Fruit fly (Drosophila melanogaster) whole organism, embryonic: ENCODE results near the gene Ankle2.
A peak's percentile ranks its signal among the peaks of the same experiment; 100 is the strongest.

Experiments
- Blimp-1 ChIP-seq: fragments of 200-800 bp; sonication (Bioruptor generic); optimal IDR thresholded peaks from 3 replicates; lab custom pipeline; 2018; ENCODE audit warnings: missing biosample characterization, missing genetic modification characterization, mild to moderate bottlenecking, moderate library complexity, missing genetic modification reagents
- CG10431 ChIP-seq: fragments of 200-800 bp; sonication (Bioruptor generic); optimal IDR thresholded peaks from 3 replicates; lab custom pipeline; 2018; ENCODE audit warnings: missing biosample characterization, mild to moderate bottlenecking, missing genetic modification characterization
- CG10979 ChIP-seq: fragments of 200-800 bp; sonication (Bioruptor generic); optimal IDR thresholded peaks from 2 replicates; lab custom pipeline; 2018; ENCODE audit warnings: missing biosample characterization, mild to moderate bottlenecking, missing genetic modification characterization, moderate library complexity
- CG11695 ChIP-seq: fragments of 200-800 bp; sonication (Bioruptor generic); IDR thresholded peaks from 3 replicates; pipeline ENCODE4 v1.3.6; 2022; ENCODE audit warnings: missing biosample characterization, missing genetic modification characterization
- CG12104 ChIP-seq: fragments of 200-800 bp; sonication (Bioruptor generic); optimal IDR thresholded peaks from 3 replicates; lab custom pipeline; 2016; ENCODE audit warnings: missing biosample characterization, missing genetic modification characterization
- CG12299 ChIP-seq: fragments of 200-800 bp; sonication (Bioruptor generic); optimal IDR thresholded peaks from 2 replicates; lab custom pipeline; 2018; ENCODE audit warnings: missing biosample characterization, mild to moderate bottlenecking, missing genetic modification characterization
- CG15269 ChIP-seq: fragments of 200-800 bp; sonication (Bioruptor generic); optimal IDR thresholded peaks from 2 replicates; lab custom pipeline; 2018; ENCODE audit warnings: missing biosample characterization, mild to moderate bottlenecking, missing genetic modification characterization, moderate library complexity
- CG16779 ChIP-seq: fragments of 200-800 bp; sonication (Bioruptor generic); IDR thresholded peaks from 2 replicates; pipeline ENCODE4 v1.3.6; 2022; ENCODE audit warnings: missing biosample characterization, missing genetic modification characterization
- CG17359 ChIP-seq: fragments of 200-800 bp; sonication (Bioruptor generic); optimal IDR thresholded peaks from 3 replicates; lab custom pipeline; 2018; ENCODE audit warnings: missing biosample characterization, mild to moderate bottlenecking, missing genetic modification characterization, moderate library complexity
- CG17568 ChIP-seq: fragments of 200-800 bp; sonication (Bioruptor generic); optimal IDR thresholded peaks from 2 replicates; lab custom pipeline; 2018; ENCODE audit warnings: missing biosample characterization, mild to moderate bottlenecking, missing genetic modification characterization, moderate library complexity
- CG2116 ChIP-seq: fragments of 200-800 bp; sonication (Bioruptor generic); optimal IDR thresholded peaks from 3 replicates; lab custom pipeline; 2018; ENCODE audit warnings: missing biosample characterization, mild to moderate bottlenecking, missing genetic modification characterization
- CG3065 ChIP-seq: fragments of 200-800 bp; sonication (Bioruptor generic); optimal IDR thresholded peaks from 2 replicates; lab custom pipeline; 2016; ENCODE audit warnings: missing biosample characterization, missing genetic modification characterization
- CG31441 ChIP-seq: fragments of 200-800 bp; sonication (Bioruptor generic); IDR thresholded peaks from 2 replicates; pipeline ENCODE4 v1.3.6; 2022; ENCODE audit warnings: missing biosample characterization, missing genetic modification characterization
- CG43689 ChIP-seq: fragments of 200-800 bp; sonication (Bioruptor generic); IDR thresholded peaks from 2 replicates; pipeline ENCODE4 v1.3.6; 2022; ENCODE audit warnings: missing biosample characterization, missing genetic modification characterization
- CG7745 ChIP-seq: fragments of 200-800 bp; sonication (Bioruptor generic); optimal IDR thresholded peaks from 2 replicates; lab custom pipeline; 2018; ENCODE audit warnings: missing biosample characterization, mild to moderate bottlenecking, missing genetic modification characterization, moderate library complexity
- CG8388 ChIP-seq: fragments of 200-800 bp; sonication (Bioruptor generic); optimal IDR thresholded peaks from 2 replicates; lab custom pipeline; 2019; ENCODE audit warnings: missing biosample characterization, mild to moderate bottlenecking, missing genetic modification characterization, moderate library complexity
- CG9727 ChIP-seq: fragments of 200-800 bp; sonication (Bioruptor generic); optimal IDR thresholded peaks from 3 replicates; lab custom pipeline; 2017; ENCODE audit warnings: missing biosample characterization, mild to moderate bottlenecking, missing genetic modification characterization
- CoRest ChIP-seq: fragments of 200-800 bp; sonication (Bioruptor generic); optimal IDR thresholded peaks from 3 replicates; lab custom pipeline; 2018; ENCODE audit warnings: missing biosample characterization, mild to moderate bottlenecking, missing genetic modification characterization, moderate library complexity
- Dad ChIP-seq: fragments of 200-800 bp; sonication (Bioruptor generic); optimal IDR thresholded peaks from 3 replicates; lab custom pipeline; 2016; ENCODE audit warnings: missing biosample characterization, missing genetic modification characterization
- Dip2 ChIP-seq: fragments of 200-800 bp; sonication (Bioruptor generic); IDR thresholded peaks from 2 replicates; pipeline ENCODE4 v1.3.6; 2022; ENCODE audit warnings: missing biosample characterization, missing genetic modification characterization
- Elba2 ChIP-seq: fragments of 200-800 bp; sonication (Bioruptor generic); optimal IDR thresholded peaks from 3 replicates; lab custom pipeline; 2016; ENCODE audit warnings: missing biosample characterization, missing genetic modification characterization
- Ets65A ChIP-seq: fragments of 200-800 bp; sonication (Bioruptor generic); peaks from one replicate; lab custom pipeline; 2016; ENCODE audit warnings: missing biosample characterization, missing genetic modification characterization
- Gsc ChIP-seq: fragments of 200-800 bp; sonication (Bioruptor generic); IDR thresholded peaks from 2 replicates; pipeline ENCODE4 v1.3.6; 2022; ENCODE audit warnings: missing biosample characterization, missing genetic modification characterization
- H2.0 ChIP-seq: fragments of 200-800 bp; sonication (Bioruptor generic); IDR thresholded peaks from 2 replicates; pipeline ENCODE4 v1.3.6; 2022; ENCODE audit warnings: missing biosample characterization, missing genetic modification characterization
- HHEX ChIP-seq: fragments of 200-800 bp; sonication (Bioruptor generic); optimal IDR thresholded peaks from 3 replicates; lab custom pipeline; 2017; ENCODE audit warnings: missing biosample characterization, mild to moderate bottlenecking, missing genetic modification characterization, missing genetic modification reagents
- Hmr ChIP-seq: fragments of 200-800 bp; sonication (Bioruptor generic); optimal IDR thresholded peaks from 3 replicates; lab custom pipeline; 2017; ENCODE audit warnings: mild to moderate bottlenecking, missing biosample characterization, missing genetic modification reagents, missing genetic modification characterization
- Lim3 ChIP-seq: fragments of 200-800 bp; sonication (Bioruptor generic); IDR thresholded peaks from 2 replicates; pipeline ENCODE4 v1.3.6; 2022; ENCODE audit warnings: missing biosample characterization, missing genetic modification characterization
- Med ChIP-seq: fragments of 200-800 bp; sonication (Bioruptor generic); peaks from one replicate; lab custom pipeline; 2016; ENCODE audit warnings: missing biosample characterization, missing genetic modification characterization, mild to moderate bottlenecking, inconsistent platforms, moderate library complexity
- Ravus ChIP-seq: fragments of 200-800 bp; sonication (Bioruptor generic); IDR thresholded peaks from 2 replicates; pipeline ENCODE4 v1.3.6; 2022; ENCODE audit warnings: missing biosample characterization, missing genetic modification characterization
- Rfx ChIP-seq: fragments of 200-800 bp; sonication (Bioruptor generic); IDR thresholded peaks from 2 replicates; pipeline ENCODE4 v1.3.6; 2022; ENCODE audit warnings: missing biosample characterization, missing genetic modification characterization
- Spps ChIP-seq: fragments of 200-800 bp; sonication (Bioruptor generic); optimal IDR thresholded peaks from 2 replicates; lab custom pipeline; 2018; ENCODE audit warnings: missing biosample characterization, mild to moderate bottlenecking, missing genetic modification characterization
- Xbp1 ChIP-seq: fragments of 200-800 bp; sonication (Bioruptor generic); optimal IDR thresholded peaks from 3 replicates; lab custom pipeline; 2016; ENCODE audit warnings: missing biosample characterization, mild to moderate bottlenecking, missing genetic modification characterization
- aop ChIP-seq: fragments of 200-800 bp; sonication (Bioruptor generic); IDR thresholded peaks from 2 replicates; pipeline ENCODE4 v1.3.6; 2022; ENCODE audit warnings: missing biosample characterization, missing genetic modification characterization
- btn ChIP-seq: fragments of 200-800 bp; sonication (Bioruptor generic); optimal IDR thresholded peaks from 2 replicates; lab custom pipeline; 2016; ENCODE audit warnings: missing biosample characterization, missing genetic modification characterization
- chm ChIP-seq: fragments of 200-800 bp; sonication (Bioruptor generic); IDR thresholded peaks from 2 replicates; pipeline ENCODE4 v1.3.6; 2022; ENCODE audit warnings: missing biosample characterization, missing genetic modification characterization
- ci ChIP-seq: fragments of 200-800 bp; sonication (Bioruptor generic); IDR thresholded peaks from 3 replicates; pipeline ENCODE4 v1.3.6; 2022; ENCODE audit warnings: missing biosample characterization, missing genetic modification characterization
- cwo ChIP-seq: fragments of 200-800 bp; sonication (Bioruptor generic); optimal IDR thresholded peaks from 3 replicates; lab custom pipeline; 2017; ENCODE audit warnings: missing biosample characterization, missing genetic modification characterization, mild to moderate bottlenecking, moderate library complexity, missing genetic modification reagents
- dimm ChIP-seq: fragments of 200-800 bp; sonication (Bioruptor generic); IDR thresholded peaks from 2 replicates; pipeline ENCODE4 v1.3.6; 2022; ENCODE audit warnings: missing biosample characterization, missing genetic modification characterization
- dm ChIP-seq: fragments of 200-800 bp; sonication (Bioruptor generic); optimal IDR thresholded peaks from 3 replicates; lab custom pipeline; 2016; ENCODE audit warnings: missing biosample characterization, missing genetic modification characterization
- en ChIP-seq: fragments of 200-800 bp; sonication (Bioruptor generic); optimal IDR thresholded peaks from 2 replicates; lab custom pipeline; 2016; ENCODE audit warnings: missing biosample characterization, missing genetic modification characterization
- ken ChIP-seq: fragments of 200-800 bp; sonication (Bioruptor generic); IDR thresholded peaks from 3 replicates; pipeline ENCODE4 v1.3.6; 2022; ENCODE audit warnings: missing biosample characterization, missing genetic modification characterization
- klu ChIP-seq: fragments of 200-800 bp; sonication (Bioruptor generic); IDR thresholded peaks from 2 replicates; pipeline ENCODE4 v1.3.6; 2022; ENCODE audit warnings: missing biosample characterization, missing genetic modification characterization
- lov ChIP-seq, 2 experiments: fragments of 200-800 bp in 1 of 2; fragments of >200 bp in 1 of 2; sonication (Bioruptor generic) in 1 of 2; IDR thresholded peaks in 1 of 2; optimal IDR thresholded peaks in 1 of 2; 2 replicates in 1 of 2; 3 replicates in 1 of 2; pipeline versions ENCODE4 v1.3.6 to Lab custom; 2017 to 2022; ENCODE audit warnings: missing biosample characterization in 1 of 2, missing genetic modification characterization in 1 of 2
- nom ChIP-seq: fragments of 200-800 bp; sonication (Bioruptor generic); optimal IDR thresholded peaks from 2 replicates; lab custom pipeline; 2017; ENCODE audit warnings: missing biosample characterization, missing genetic modification characterization, mild to moderate bottlenecking, moderate library complexity, missing genetic modification reagents
- stwl ChIP-seq: fragments of 200-800 bp; sonication (Bioruptor generic); optimal IDR thresholded peaks from 3 replicates; lab custom pipeline; 2018; ENCODE audit warnings: missing biosample characterization, mild to moderate bottlenecking, missing genetic modification characterization, moderate library complexity
- tgo ChIP-seq: fragments of 200-800 bp; sonication (Bioruptor generic); IDR thresholded peaks from 3 replicates; pipeline ENCODE4 v1.3.6; 2022; ENCODE audit warnings: missing biosample characterization, missing genetic modification characterization
- tin ChIP-seq: fragments of 200-800 bp; sonication (Bioruptor generic); optimal IDR thresholded peaks from 3 replicates; lab custom pipeline; 2016; ENCODE audit warnings: missing biosample characterization, missing genetic modification characterization
- unc-4 ChIP-seq: fragments of 200-800 bp; sonication (Bioruptor generic); IDR thresholded peaks from 2 replicates; pipeline ENCODE4 v1.3.6; 2022; ENCODE audit warnings: missing biosample characterization, missing genetic modification characterization; ENCODE audit not compliant: partially characterized antibody
- usp ChIP-seq: fragments of >200 bp; optimal IDR thresholded peaks from 2 replicates; lab custom pipeline; 2017; ENCODE audit warnings: missing biosample characterization, missing genetic modification characterization
- zen2 ChIP-seq: fragments of 200-800 bp; sonication (Bioruptor generic); IDR thresholded peaks from 3 replicates; pipeline ENCODE4 v1.3.6; 2022; ENCODE audit warnings: missing biosample characterization, missing genetic modification characterization; ENCODE audit not compliant: partially characterized antibody
- zf30C ChIP-seq: fragments of 200-800 bp; sonication (Bioruptor generic); optimal IDR thresholded peaks from 3 replicates; lab custom pipeline; 2018; ENCODE audit warnings: missing biosample characterization, mild to moderate bottlenecking, missing genetic modification characterization

The Ankle2 gene

dm6 chrX:17579782-17580451 is 888 bp upstream of the Ankle2 start, which contains the start of gene CG12991 (continued):
- TF ChIP-seq CG16779 (GFP tag; lab: Robert Waterston, UW), result no peak
- no peak for TF ChIP-seq unc-4 (GFP tag; lab: Robert Waterston, UW)
- TF ChIP-seq stwl, result no peak
- no peak for TF ChIP-seq Lim3
- TF ChIP-seq Rfx (GFP tag; lab: Robert Waterston, UW), result peak; percentile 45
- no peak for TF ChIP-seq CG12299
- no peak for TF ChIP-seq klu (GFP tag; lab: Robert Waterston, UW)
- TF ChIP-seq cwo (GFP tag; lab: Kevin White, UChicago), result no peak
- no peak for TF ChIP-seq Spps (tag; lab: Kevin White, UChicago)
- TF ChIP-seq dimm (GFP tag; lab: Robert Waterston, UW), result no peak
- TF ChIP-seq ci (GFP tag; lab: Robert Waterston, UW), result no peak
- no peak for TF ChIP-seq usp (GFP tag; lab: Kevin White, UChicago)
- TF ChIP-seq Dad (GFP tag; lab: Kevin White, UChicago), result no peak
- peak; percentile 62; the same call in 1 of the 2 replicates for TF ChIP-seq chm (GFP tag; lab: Robert Waterston, UW)
- TF ChIP-seq CoRest, result no peak
- TF ChIP-seq nom, result peak; percentile 39
- TF ChIP-seq lov (optimal IDR thresholded peaks at IDR 0.05; lab: Kevin White, UChicago), result no peak
- TF ChIP-seq lov (GFP tag; IDR thresholded peaks at IDR 0.05; lab: Robert Waterston, UW), result no peak
- TF ChIP-seq Ets65A (GFP tag; lab: Kevin White, UChicago), result no peak
- TF ChIP-seq btn (GFP tag; lab: Kevin White, UChicago), result no peak
- TF ChIP-seq Elba2, result no peak
- TF ChIP-seq dm (GFP tag; lab: Kevin White, UChicago), result no peak
- no peak for TF ChIP-seq zen2 (GFP tag; lab: Robert Waterston, UW)
- TF ChIP-seq CG43689 (GFP tag; lab: Robert Waterston, UW), result no peak
- no peak for TF ChIP-seq H2.0 (GFP tag; lab: Robert Waterston, UW)
- no peak for TF ChIP-seq CG8388
- no peak for TF ChIP-seq Dip2 (GFP tag; lab: Robert Waterston, UW)
- TF ChIP-seq CG2116 (GFP tag; lab: Kevin White, UChicago), result no peak
- TF ChIP-seq en (GFP tag; lab: Kevin White, UChicago), result no peak
- no peak for TF ChIP-seq Gsc
- no peak for TF ChIP-seq zf30C (GFP tag; lab: Kevin White, UChicago)
- TF ChIP-seq CG31441 (GFP tag; lab: Robert Waterston, UW), result no peak
- no peak for TF ChIP-seq Xbp1 (GFP tag; lab: Kevin White, UChicago)
- TF ChIP-seq CG12104, result no peak
- TF ChIP-seq Hmr, result peak; percentile 7
- peak; percentile 30 for TF ChIP-seq CG15269 (tag; lab: Kevin White, UChicago)
- no peak for TF ChIP-seq tin (GFP tag; lab: Kevin White, UChicago)
- no peak for TF ChIP-seq Blimp-1
- TF ChIP-seq CG7745, result no peak
- no peak for TF ChIP-seq HHEX (GFP tag; lab: Kevin White, UChicago)
- TF ChIP-seq aop (GFP tag; lab: Robert Waterston, UW), result no peak
- TF ChIP-seq tgo (GFP tag; lab: Robert Waterston, UW), result no peak
- no peak for TF ChIP-seq CG10431 (GFP tag; lab: Kevin White, UChicago)
- TF ChIP-seq CG10979 (tag; lab: Kevin White, UChicago), result no peak
- peak; percentile 81 for TF ChIP-seq CG11695 (GFP tag; lab: Robert Waterston, UW)
- no peak for TF ChIP-seq ken
- TF ChIP-seq Med (GFP tag; lab: Kevin White, UChicago), result peak; percentile 59
- TF ChIP-seq CG9727 (GFP tag; lab: Kevin White, UChicago), result no peak
- no peak for TF ChIP-seq CG17568
- TF ChIP-seq CG17359, result peak; percentile 27
- TF ChIP-seq CG3065 (GFP tag; lab: Kevin White, UChicago), result no peak
- no peak for TF ChIP-seq Ravus (GFP tag; lab: Robert Waterston, UW)
